Worm (Caenorhabditis elegans) whole organism, L1 larva: ENCODE measurements around the gene oac-41.

Source experiments
- alr-1 ChIP-seq: fragments of 200-800 bp; sonication (Bioruptor generic); optimal IDR thresholded peaks from 2 replicates; lab custom pipeline; 2018; ENCODE audit warnings: borderline replicate concordance, mild to moderate bottlenecking, missing genetic modification characterization, missing compliant biosample characterization
- ama-1 ChIP-seq: fragments of 150-350 bp; optimal IDR thresholded peaks from 2 replicates; lab custom pipeline; 2014
- egl-27 ChIP-seq, 2 experiments: fragments of 150-350 bp in 1 of 2; sonication (generic microtip); optimal IDR thresholded peaks; 3 replicates each; lab custom pipeline; 2017 to 2018; ENCODE audit warnings: missing biosample characterization in 2 of 2, missing genetic modification characterization in 2 of 2, missing genetic modification reagents in 2 of 2
- fos-1 ChIP-seq: fragments of 150-350 bp; optimal IDR thresholded peaks from 2 replicates; lab custom pipeline; 2014; ENCODE audit warnings: missing biosample characterization, missing genetic modification characterization
- hlh-17 ChIP-seq: fragments of 200-800 bp; sonication (Bioruptor generic); optimal IDR thresholded peaks from 2 replicates; lab custom pipeline; 2018; ENCODE audit warnings: missing genetic modification characterization, mild to moderate bottlenecking, missing compliant biosample characterization, moderate library complexity, borderline replicate concordance
- hlh-4 ChIP-seq: sonication (generic microtip); optimal IDR thresholded peaks from 2 replicates; lab custom pipeline; 2016; ENCODE audit warnings: mild to moderate bottlenecking, missing genetic modification characterization, missing compliant biosample characterization
- jun-1 ChIP-seq: fragments of 150-350 bp; optimal IDR thresholded peaks from 2 replicates; lab custom pipeline; 2014; ENCODE audit warnings: missing biosample characterization, missing genetic modification reagents, missing genetic modification characterization
- mep-1 ChIP-seq: fragments of 150-350 bp; optimal IDR thresholded peaks from 2 replicates; lab custom pipeline; 2014; ENCODE audit warnings: missing biosample characterization, missing genetic modification characterization
- nhr-11 ChIP-seq: fragments of 150-350 bp; optimal IDR thresholded peaks from 2 replicates; lab custom pipeline; 2014; ENCODE audit warnings: missing biosample characterization, missing genetic modification characterization
- nhr-76 ChIP-seq: sonication (generic microtip); optimal IDR thresholded peaks from 2 replicates; lab custom pipeline; 2017; ENCODE audit warnings: missing biosample characterization, missing genetic modification characterization
- pqm-1 ChIP-seq: sonication (generic microtip); optimal IDR thresholded peaks from 3 replicates; lab custom pipeline; 2017; ENCODE audit warnings: missing biosample characterization, missing genetic modification characterization
- rnt-1 ChIP-seq: sonication (generic microtip); optimal IDR thresholded peaks from 2 replicates; lab custom pipeline; 2016; ENCODE audit warnings: mild to moderate bottlenecking, missing genetic modification characterization, moderate library complexity, missing compliant biosample characterization
- zag-1 ChIP-seq: fragments of 150-350 bp; optimal IDR thresholded peaks from 2 replicates; lab custom pipeline; 2014; ENCODE audit warnings: missing biosample characterization, missing genetic modification characterization
- ztf-11 ChIP-seq, 2 experiments: sonication (generic microtip); optimal IDR thresholded peaks; 2 replicates each; lab custom pipeline; 2016 to 2017; ENCODE audit warnings: missing genetic modification characterization in 2 of 2, missing biosample characterization in 1 of 2, missing compliant biosample characterization in 1 of 2

DNA sequence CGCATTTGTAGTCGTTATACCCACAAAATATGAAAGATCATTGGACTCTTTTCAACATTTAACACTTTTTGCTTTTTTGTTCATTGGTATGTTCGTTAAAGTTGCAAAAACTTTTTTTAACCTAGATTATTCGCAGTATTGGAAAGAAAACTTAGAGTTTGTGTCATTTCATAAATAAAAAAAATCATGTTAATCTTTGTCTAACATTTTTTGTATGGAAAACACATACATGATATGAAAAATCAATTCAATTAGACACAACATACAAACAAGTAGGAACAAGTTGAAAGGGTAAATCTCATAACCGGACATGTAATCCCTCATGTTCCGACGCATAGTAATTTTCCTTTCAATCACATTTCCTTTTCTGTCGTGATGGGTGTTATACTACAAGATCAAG is 20.8 kb downstream of the oac-41 start, which contains the start of gene F59E11.2:
- TF ChIP-seq rnt-1 (no peak), nhr-76 (tag; lab: Kevin White, UChicago) (no peak), egl-27 (tag; optimal IDR thresholded peaks at IDR 0.05; lab: Kevin White, UChicago) (no peak), jun-1 (tag; lab: Kevin White, UChicago) (no peak), hlh-4 (tag; lab: Kevin White, UChicago) (no peak), hlh-17 (no peak), ama-1 (lab: Kevin White, UChicago) (no peak), fos-1 (no peak), pqm-1 (tag; lab: Kevin White, UChicago) (no peak), ztf-11 (tag; optimal IDR thresholded peaks at IDR 0.05; lab: Kevin White, UChicago) (no peak), zag-1 (tag; lab: Kevin White, UChicago) (no peak), nhr-11 (tag; lab: Kevin White, UChicago) (no peak), mep-1 (no peak), alr-1 (tag; lab: Kevin White, UChicago) (no peak)
